Worm (Caenorhabditis elegans) whole organism, mixed stage, embryonic: Measurements from ENCODE around the gene Y38C1AA.7.

Experiments used
- M03D4.4 ChIP-seq: sonication (generic microtip); optimal IDR thresholded peaks from 2 replicates; lab custom pipeline; 2017; ENCODE audit warnings: mild to moderate bottlenecking, missing genetic modification characterization, missing compliant biosample characterization
- bed-3 ChIP-seq: fragments of 200-800 bp; sonication (Bioruptor generic); optimal IDR thresholded peaks from 3 replicates; lab custom pipeline; 2018; ENCODE audit warnings: mild to moderate bottlenecking, missing genetic modification characterization, moderate library complexity, missing compliant biosample characterization
- blmp-1 ChIP-seq: fragments of 150-350 bp; optimal IDR thresholded peaks from 2 replicates; lab custom pipeline; 2014; ENCODE audit warnings: missing biosample characterization, missing genetic modification characterization
- ceh-39 ChIP-seq: fragments of 150-350 bp; optimal IDR thresholded peaks from 2 replicates; lab custom pipeline; 2014; ENCODE audit warnings: missing biosample characterization, missing genetic modification characterization
- ceh-43 ChIP-seq: fragments of 200-800 bp; sonication (Bioruptor generic); optimal IDR thresholded peaks from 2 replicates; lab custom pipeline; 2018; ENCODE audit warnings: mild to moderate bottlenecking, missing genetic modification characterization, moderate library complexity, missing compliant biosample characterization
- ceh-83 ChIP-seq: fragments of 200-800 bp; sonication (Bioruptor generic); optimal IDR thresholded peaks from 2 replicates; lab custom pipeline; 2018; ENCODE audit warnings: mild to moderate bottlenecking, missing genetic modification characterization, missing compliant biosample characterization
- cnd-1 ChIP-seq: fragments of 200-800 bp; sonication (Bioruptor generic); optimal IDR thresholded peaks from 2 replicates; lab custom pipeline; 2018; ENCODE audit warnings: mild to moderate bottlenecking, missing genetic modification characterization, missing compliant biosample characterization
- elt-1 ChIP-seq: sonication (generic microtip); optimal IDR thresholded peaks from 2 replicates; lab custom pipeline; 2017; ENCODE audit warnings: missing genetic modification characterization, mild to moderate bottlenecking, missing compliant biosample characterization, antibody characterized with exemption, moderate library complexity, borderline replicate concordance; ENCODE audit not compliant: insufficient read depth
- elt-3 ChIP-seq: fragments of 150-350 bp; optimal IDR thresholded peaks from 2 replicates; lab custom pipeline; 2014; ENCODE audit warnings: missing biosample characterization, missing genetic modification characterization
- flh-1 ChIP-seq: fragments of 200-800 bp; sonication (Bioruptor generic); optimal IDR thresholded peaks from 2 replicates; lab custom pipeline; 2018; ENCODE audit warnings: mild to moderate bottlenecking, missing genetic modification characterization, moderate library complexity, missing compliant biosample characterization
- ham-2 ChIP-seq: fragments of 200-800 bp; sonication (Bioruptor generic); optimal IDR thresholded peaks from 2 replicates; lab custom pipeline; 2018; ENCODE audit warnings: mild to moderate bottlenecking, missing genetic modification characterization, missing compliant biosample characterization
- hlh-1 ChIP-seq: fragments of 150-350 bp; optimal IDR thresholded peaks from 2 replicates; lab custom pipeline; 2014; ENCODE audit warnings: missing biosample characterization, missing genetic modification reagents, missing genetic modification characterization
- lin-32 ChIP-seq: fragments of 200-800 bp; sonication (Bioruptor generic); optimal IDR thresholded peaks from 2 replicates; lab custom pipeline; 2018; ENCODE audit warnings: mild to moderate bottlenecking, missing genetic modification characterization, missing compliant biosample characterization
- lsy-2 ChIP-seq: fragments of 150-350 bp; optimal IDR thresholded peaks from 2 replicates; lab custom pipeline; 2014; ENCODE audit warnings: missing biosample characterization, missing genetic modification characterization
- mab-5 ChIP-seq: fragments of 150-350 bp; optimal IDR thresholded peaks from 2 replicates; lab custom pipeline; 2014; ENCODE audit warnings: missing biosample characterization, missing genetic modification characterization
- mep-1 ChIP-seq: fragments of 150-350 bp; optimal IDR thresholded peaks from 2 replicates; lab custom pipeline; 2017; ENCODE audit warnings: missing biosample characterization, missing genetic modification reagents, missing genetic modification characterization, inconsistent platforms
- mls-2 ChIP-seq: sonication (generic microtip); optimal IDR thresholded peaks from 2 replicates; lab custom pipeline; 2016; ENCODE audit warnings: mild to moderate bottlenecking, missing genetic modification characterization, moderate library complexity, missing compliant biosample characterization
- nhr-12 ChIP-seq: fragments of 150-350 bp; optimal IDR thresholded peaks from 2 replicates; lab custom pipeline; 2014; ENCODE audit warnings: missing biosample characterization, missing genetic modification characterization
- nhr-2 ChIP-seq: fragments of 150-350 bp; optimal IDR thresholded peaks from 2 replicates; lab custom pipeline; 2014; ENCODE audit warnings: missing biosample characterization, missing genetic modification characterization
- nhr-237 ChIP-seq: fragments of 150-350 bp; optimal IDR thresholded peaks from 2 replicates; lab custom pipeline; 2014; ENCODE audit warnings: missing biosample characterization, missing genetic modification characterization
- nhr-28 ChIP-seq: fragments of 150-350 bp; optimal IDR thresholded peaks from 2 replicates; lab custom pipeline; 2014; ENCODE audit warnings: missing biosample characterization, missing genetic modification characterization
- nhr-76 ChIP-seq: sonication (generic microtip); optimal IDR thresholded peaks from 2 replicates; lab custom pipeline; 2017; ENCODE audit warnings: missing biosample characterization, missing genetic modification characterization
- pha-4 ChIP-seq: fragments of 150-350 bp; optimal IDR thresholded peaks from 2 replicates; lab custom pipeline; 2018; ENCODE audit warnings: missing biosample characterization, missing genetic modification reagents, missing genetic modification characterization
- sem-2 ChIP-seq: fragments of 200-800 bp; sonication (Bioruptor generic); optimal IDR thresholded peaks from 2 replicates; lab custom pipeline; 2018; ENCODE audit warnings: mild to moderate bottlenecking, missing genetic modification characterization, missing compliant biosample characterization
- snpc-4 ChIP-seq: fragments of 150-350 bp; optimal IDR thresholded peaks from 2 replicates; lab custom pipeline; 2014; ENCODE audit warnings: missing biosample characterization, missing genetic modification characterization
- sptf-1 ChIP-seq: sonication (generic microtip); optimal IDR thresholded peaks from 2 replicates; lab custom pipeline; 2017; ENCODE audit warnings: mild to moderate bottlenecking, missing genetic modification characterization, moderate library complexity, missing compliant biosample characterization
- tbx-8 ChIP-seq: fragments of 200-800 bp; sonication (Bioruptor generic); optimal IDR thresholded peaks from 2 replicates; lab custom pipeline; 2018; ENCODE audit warnings: mild to moderate bottlenecking, missing genetic modification characterization, moderate library complexity, missing compliant biosample characterization
- unc-39 ChIP-seq: fragments of 150-350 bp; optimal IDR thresholded peaks from 2 replicates; lab custom pipeline; 2014; ENCODE audit warnings: missing biosample characterization, missing genetic modification characterization
- unc-62 ChIP-seq: fragments of 150-350 bp; optimal IDR thresholded peaks from 2 replicates; lab custom pipeline; 2014; ENCODE audit warnings: missing biosample characterization, missing genetic modification reagents, missing genetic modification characterization
- zip-8 ChIP-seq: fragments of 150-350 bp; optimal IDR thresholded peaks from 2 replicates; lab custom pipeline; 2014; ENCODE audit warnings: missing biosample characterization, missing genetic modification characterization
- ztf-11 ChIP-seq: fragments of 150-350 bp; optimal IDR thresholded peaks from 2 replicates; lab custom pipeline; 2014; ENCODE audit warnings: missing biosample characterization, missing genetic modification characterization

Gene Y38C1AA.7

ce11 chrIV:147819-148218 lies 10.9 kb upstream of the Y38C1AA.7 start, which contains the start of gene col-99:
Gene col-99 (minus strand): TSS chrIV:147919.
- TF ChIP-seq ceh-39 (tag; lab: Kevin White, UChicago) (no peak), ham-2 (GFP tag; lab: Kevin White, UChicago) (no peak), mls-2 (no peak), cnd-1 (tag; lab: Kevin White, UChicago) (no peak), sptf-1 (no peak), mep-1 (tag; lab: Kevin White, UChicago) (no peak)
- TF ChIP-seq, all 35 proteins: peak for 0

DNA sequence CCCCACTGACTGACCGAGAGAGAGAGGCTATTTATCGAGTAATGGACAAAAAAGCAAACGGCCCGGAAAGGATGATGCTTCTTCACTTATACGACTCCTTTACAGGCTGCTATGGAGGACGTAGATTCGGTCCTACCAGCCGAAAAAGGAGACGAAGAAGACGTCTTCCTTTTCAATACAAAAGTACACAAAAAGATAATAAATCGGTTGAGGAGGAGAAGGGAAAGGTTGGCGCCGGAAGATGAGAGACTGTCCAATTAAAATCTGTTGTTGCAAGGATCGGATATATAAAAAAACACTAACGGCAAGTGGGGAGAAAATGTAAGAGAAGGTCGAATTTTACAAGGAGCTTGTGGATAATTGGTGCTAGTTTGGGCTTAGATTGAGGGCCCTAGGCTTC lies 10.0 kb upstream of the Y38C1AA.7 start:
- TF ChIP-seq ceh-83 (GFP tag; lab: Kevin White, UChicago) (no peak), elt-1 (no peak), unc-39 (tag; lab: Kevin White, UChicago) (no peak), mls-2 (no peak), elt-3 (tag; lab: Kevin White, UChicago) (no peak), lsy-2 (no peak), ham-2 (GFP tag; lab: Kevin White, UChicago) (no peak), sem-2 (GFP tag; lab: Kevin White, UChicago) (no peak), nhr-76 (tag; lab: Kevin White, UChicago) (no peak), blmp-1 (tag; lab: Kevin White, UChicago) (no peak), M03D4.4 (tag; lab: Kevin White, UChicago) (no peak), nhr-237 (tag; lab: Kevin White, UChicago) (no peak), nhr-2 (tag; lab: Kevin White, UChicago) (no peak), ceh-39 (tag; lab: Kevin White, UChicago) (no peak), sptf-1 (no peak), nhr-12 (tag; lab: Kevin White, UChicago) (no peak)

- TF ChIP-seq nhr-12 (tag; lab: Kevin White, UChicago) (no peak), hlh-1 (tag; lab: Kevin White, UChicago) (no peak), cnd-1 (tag; lab: Kevin White, UChicago) (no peak), elt-3 (tag; lab: Kevin White, UChicago) (no peak), ceh-43 (no peak), M03D4.4 (tag; lab: Kevin White, UChicago) (no peak), ceh-83 (GFP tag; lab: Kevin White, UChicago) (no peak), lsy-2 (no peak), blmp-1 (tag; lab: Kevin White, UChicago) (no peak), zip-8 (tag; lab: Kevin White, UChicago) (peak; percentile 29), mab-5 (tag; lab: Kevin White, UChicago) (no peak), flh-1 (no peak), mep-1 (tag; lab: Kevin White, UChicago) (no peak), snpc-4 (tag; lab: Kevin White, UChicago) (no peak), elt-1 (peak; percentile 59), nhr-76 (tag; lab: Kevin White, UChicago) (no peak), tbx-8 (GFP tag; lab: Kevin White, UChicago) (no peak), sptf-1 (no peak), unc-39 (tag; lab: Kevin White, UChicago) (no peak), unc-62 (GFP tag; lab: Kevin White, UChicago) (peak; percentile 12), nhr-237 (tag; lab: Kevin White, UChicago) (no peak), nhr-28 (tag; lab: Kevin White, UChicago) (no peak), mls-2 (no peak), nhr-2 (tag; lab: Kevin White, UChicago) (peak; percentile 95), ztf-11 (tag; lab: Kevin White, UChicago) (no peak), pha-4 (no peak), bed-3 (GFP tag; lab: Kevin White, UChicago) (no peak), ceh-39 (tag; lab: Kevin White, UChicago) (no peak), lin-32 (GFP tag; lab: Kevin White, UChicago) (no peak)
- TF ChIP-seq, all 35 proteins: peak for 4
These were observed 9.0 kb upstream of the Y38C1AA.7 start for ce11 chrIV:149794-150193.

DNA sequence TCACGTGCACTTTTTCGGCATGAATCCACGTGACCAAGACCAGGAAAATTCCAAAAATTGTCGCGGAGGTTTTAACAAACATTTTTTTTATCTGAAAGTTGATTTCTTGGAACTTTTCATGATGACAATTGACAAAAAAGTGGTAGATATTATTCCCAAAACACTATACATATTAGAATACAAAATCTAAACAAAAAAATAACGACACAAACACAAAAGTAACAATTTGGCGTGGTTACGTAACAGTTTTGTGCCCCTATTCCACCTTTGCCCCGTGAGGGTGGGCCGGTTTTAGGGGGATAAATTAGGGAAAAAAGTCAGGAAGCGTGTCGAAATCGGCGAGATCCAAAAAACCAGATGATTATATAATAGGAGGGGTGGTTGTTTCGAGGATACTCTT lies 953 bp upstream of the Y38C1AA.7 start, which contains the start of gene gegf-1:
gegf-1 (minus strand) TSS at position 101 of the 400 bp plus-strand sequence.
- TF ChIP-seq ham-2 (GFP tag; lab: Kevin White, UChicago): no peak
- no peak for TF ChIP-seq elt-1

ce11 chrIV:159864-160263 lies 1.1 kb downstream of the Y38C1AA.7 start, which contains the start of gene Y38C1AA.19:
Gene Y38C1AA.19 (plus strand): TSS chrIV:160164.
- TF ChIP-seq ham-2 (GFP tag; lab: Kevin White, UChicago) (no peak), mep-1 (tag; lab: Kevin White, UChicago) (no peak), nhr-2 (tag; lab: Kevin White, UChicago) (no peak), elt-3 (tag; lab: Kevin White, UChicago) (no peak), blmp-1 (tag; lab: Kevin White, UChicago) (no peak), lin-32 (GFP tag; lab: Kevin White, UChicago) (no peak), flh-1 (no peak), zip-8 (tag; lab: Kevin White, UChicago) (no peak), ceh-39 (tag; lab: Kevin White, UChicago) (no peak), lsy-2 (no peak)
